Worm (Caenorhabditis elegans) whole organism, mixed stage, embryonic: ENCODE results near the gene F09B12.5.

Experiments used
- M03D4.4 ChIP-seq: sonication (generic microtip); optimal IDR thresholded peaks from 2 replicates; lab custom pipeline; 2017; ENCODE audit warnings: mild to moderate bottlenecking, missing genetic modification characterization, missing compliant biosample characterization
- bed-3 ChIP-seq: fragments of 200-800 bp; sonication (Bioruptor generic); optimal IDR thresholded peaks from 3 replicates; lab custom pipeline; 2018; ENCODE audit warnings: mild to moderate bottlenecking, missing genetic modification characterization, moderate library complexity, missing compliant biosample characterization
- blmp-1 ChIP-seq: fragments of 150-350 bp; optimal IDR thresholded peaks from 2 replicates; lab custom pipeline; 2014; ENCODE audit warnings: missing biosample characterization, missing genetic modification characterization
- ceh-39 ChIP-seq: fragments of 150-350 bp; optimal IDR thresholded peaks from 2 replicates; lab custom pipeline; 2014; ENCODE audit warnings: missing biosample characterization, missing genetic modification characterization
- ceh-43 ChIP-seq: fragments of 200-800 bp; sonication (Bioruptor generic); optimal IDR thresholded peaks from 2 replicates; lab custom pipeline; 2018; ENCODE audit warnings: mild to moderate bottlenecking, missing genetic modification characterization, moderate library complexity, missing compliant biosample characterization
- ceh-83 ChIP-seq: fragments of 200-800 bp; sonication (Bioruptor generic); optimal IDR thresholded peaks from 2 replicates; lab custom pipeline; 2018; ENCODE audit warnings: mild to moderate bottlenecking, missing genetic modification characterization, missing compliant biosample characterization
- ces-1 ChIP-seq: fragments of 150-350 bp; optimal IDR thresholded peaks from 2 replicates; lab custom pipeline; 2014; ENCODE audit warnings: missing biosample characterization, missing genetic modification reagents, missing genetic modification characterization
- cnd-1 ChIP-seq: fragments of 200-800 bp; sonication (Bioruptor generic); optimal IDR thresholded peaks from 2 replicates; lab custom pipeline; 2018; ENCODE audit warnings: mild to moderate bottlenecking, missing genetic modification characterization, missing compliant biosample characterization
- drap-1 ChIP-seq: fragments of 200-800 bp; sonication (Bioruptor generic); optimal IDR thresholded peaks from 3 replicates; lab custom pipeline; 2018; ENCODE audit warnings: mild to moderate bottlenecking, missing genetic modification characterization, missing compliant biosample characterization
- elt-1 ChIP-seq: sonication (generic microtip); optimal IDR thresholded peaks from 2 replicates; lab custom pipeline; 2017; ENCODE audit warnings: missing genetic modification characterization, mild to moderate bottlenecking, missing compliant biosample characterization, antibody characterized with exemption, moderate library complexity, borderline replicate concordance; ENCODE audit not compliant: insufficient read depth
- elt-3 ChIP-seq: fragments of 150-350 bp; optimal IDR thresholded peaks from 2 replicates; lab custom pipeline; 2014; ENCODE audit warnings: missing biosample characterization, missing genetic modification characterization
- flh-1 ChIP-seq: fragments of 200-800 bp; sonication (Bioruptor generic); optimal IDR thresholded peaks from 2 replicates; lab custom pipeline; 2018; ENCODE audit warnings: mild to moderate bottlenecking, missing genetic modification characterization, moderate library complexity, missing compliant biosample characterization
- ham-2 ChIP-seq: fragments of 200-800 bp; sonication (Bioruptor generic); optimal IDR thresholded peaks from 2 replicates; lab custom pipeline; 2018; ENCODE audit warnings: mild to moderate bottlenecking, missing genetic modification characterization, missing compliant biosample characterization
- hlh-1 ChIP-seq: fragments of 150-350 bp; optimal IDR thresholded peaks from 2 replicates; lab custom pipeline; 2014; ENCODE audit warnings: missing biosample characterization, missing genetic modification reagents, missing genetic modification characterization
- lin-13 ChIP-seq: fragments of 150-350 bp; optimal IDR thresholded peaks from 2 replicates; lab custom pipeline; 2014; ENCODE audit warnings: missing biosample characterization, missing genetic modification characterization
- lin-32 ChIP-seq: fragments of 200-800 bp; sonication (Bioruptor generic); optimal IDR thresholded peaks from 2 replicates; lab custom pipeline; 2018; ENCODE audit warnings: mild to moderate bottlenecking, missing genetic modification characterization, missing compliant biosample characterization
- lsy-2 ChIP-seq: fragments of 150-350 bp; optimal IDR thresholded peaks from 2 replicates; lab custom pipeline; 2014; ENCODE audit warnings: missing biosample characterization, missing genetic modification characterization
- mab-5 ChIP-seq: fragments of 150-350 bp; optimal IDR thresholded peaks from 2 replicates; lab custom pipeline; 2014; ENCODE audit warnings: missing biosample characterization, missing genetic modification characterization
- mep-1 ChIP-seq: fragments of 150-350 bp; optimal IDR thresholded peaks from 2 replicates; lab custom pipeline; 2017; ENCODE audit warnings: missing biosample characterization, missing genetic modification reagents, missing genetic modification characterization, inconsistent platforms
- mls-2 ChIP-seq: sonication (generic microtip); optimal IDR thresholded peaks from 2 replicates; lab custom pipeline; 2016; ENCODE audit warnings: mild to moderate bottlenecking, missing genetic modification characterization, moderate library complexity, missing compliant biosample characterization
- nhr-12 ChIP-seq: fragments of 150-350 bp; optimal IDR thresholded peaks from 2 replicates; lab custom pipeline; 2014; ENCODE audit warnings: missing biosample characterization, missing genetic modification characterization
- nhr-2 ChIP-seq: fragments of 150-350 bp; optimal IDR thresholded peaks from 2 replicates; lab custom pipeline; 2014; ENCODE audit warnings: missing biosample characterization, missing genetic modification characterization
- nhr-237 ChIP-seq: fragments of 150-350 bp; optimal IDR thresholded peaks from 2 replicates; lab custom pipeline; 2014; ENCODE audit warnings: missing biosample characterization, missing genetic modification characterization
- nhr-28 ChIP-seq: fragments of 150-350 bp; optimal IDR thresholded peaks from 2 replicates; lab custom pipeline; 2014; ENCODE audit warnings: missing biosample characterization, missing genetic modification characterization
- nhr-76 ChIP-seq: sonication (generic microtip); optimal IDR thresholded peaks from 2 replicates; lab custom pipeline; 2017; ENCODE audit warnings: missing biosample characterization, missing genetic modification characterization
- pha-4 ChIP-seq: fragments of 150-350 bp; optimal IDR thresholded peaks from 2 replicates; lab custom pipeline; 2018; ENCODE audit warnings: missing biosample characterization, missing genetic modification reagents, missing genetic modification characterization
- sem-2 ChIP-seq: fragments of 200-800 bp; sonication (Bioruptor generic); optimal IDR thresholded peaks from 2 replicates; lab custom pipeline; 2018; ENCODE audit warnings: mild to moderate bottlenecking, missing genetic modification characterization, missing compliant biosample characterization
- snpc-4 ChIP-seq: fragments of 150-350 bp; optimal IDR thresholded peaks from 2 replicates; lab custom pipeline; 2014; ENCODE audit warnings: missing biosample characterization, missing genetic modification characterization
- sptf-1 ChIP-seq: sonication (generic microtip); optimal IDR thresholded peaks from 2 replicates; lab custom pipeline; 2017; ENCODE audit warnings: mild to moderate bottlenecking, missing genetic modification characterization, moderate library complexity, missing compliant biosample characterization
- tbx-8 ChIP-seq: fragments of 200-800 bp; sonication (Bioruptor generic); optimal IDR thresholded peaks from 2 replicates; lab custom pipeline; 2018; ENCODE audit warnings: mild to moderate bottlenecking, missing genetic modification characterization, moderate library complexity, missing compliant biosample characterization
- unc-120 ChIP-seq: sonication (generic microtip); optimal IDR thresholded peaks from 2 replicates; lab custom pipeline; 2017; ENCODE audit warnings: missing genetic modification characterization, missing compliant biosample characterization; ENCODE audit not compliant: poor library complexity, severe bottlenecking
- unc-39 ChIP-seq: fragments of 150-350 bp; optimal IDR thresholded peaks from 2 replicates; lab custom pipeline; 2014; ENCODE audit warnings: missing biosample characterization, missing genetic modification characterization
- unc-62 ChIP-seq: fragments of 150-350 bp; optimal IDR thresholded peaks from 2 replicates; lab custom pipeline; 2014; ENCODE audit warnings: missing biosample characterization, missing genetic modification reagents, missing genetic modification characterization
- zip-8 ChIP-seq: fragments of 150-350 bp; optimal IDR thresholded peaks from 2 replicates; lab custom pipeline; 2014; ENCODE audit warnings: missing biosample characterization, missing genetic modification characterization
- ztf-11 ChIP-seq: fragments of 150-350 bp; optimal IDR thresholded peaks from 2 replicates; lab custom pipeline; 2014; ENCODE audit warnings: missing biosample characterization, missing genetic modification characterization

Gene F09B12.5

DNA sequence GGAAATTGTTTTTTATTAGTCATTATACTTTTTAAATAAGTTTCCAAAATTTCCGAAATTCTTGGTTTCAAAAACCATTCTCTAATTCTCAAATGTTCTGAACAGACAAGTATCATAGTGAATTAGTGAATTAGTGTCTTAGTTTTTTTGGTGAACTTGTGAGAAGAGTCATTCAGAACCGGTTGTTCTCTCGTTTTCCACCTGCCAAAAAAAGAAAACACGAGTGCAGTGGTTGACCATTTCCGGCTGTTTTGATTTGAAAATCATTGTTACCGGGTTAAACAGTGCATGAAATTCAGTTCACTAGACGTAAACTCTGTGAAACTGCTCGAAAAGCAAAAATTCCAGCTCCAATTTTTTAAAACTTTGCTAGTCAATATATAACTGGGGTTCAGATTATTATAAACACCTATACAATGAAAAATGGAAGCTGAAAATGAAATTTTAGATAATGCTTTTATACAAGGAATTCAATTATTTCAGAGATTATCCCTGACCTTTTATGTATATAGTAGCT, 44.7 kb upstream of the F09B12.5 start:
- TF ChIP-seq M03D4.4 (no peak), drap-1 (GFP tag; lab: Kevin White, UChicago) (no peak), elt-3 (tag; lab: Kevin White, UChicago) (no peak), unc-120 (tag; lab: Kevin White, UChicago) (no peak), unc-62 (GFP tag; lab: Kevin White, UChicago) (no peak), elt-1 (tag; lab: Kevin White, UChicago) (no peak), flh-1 (GFP tag; lab: Kevin White, UChicago) (no peak), blmp-1 (tag; lab: Kevin White, UChicago) (no peak), ztf-11 (no peak), snpc-4 (no peak), sem-2 (GFP tag; lab: Kevin White, UChicago) (no peak), mls-2 (tag; lab: Kevin White, UChicago) (no peak), sptf-1 (tag; lab: Kevin White, UChicago) (no peak)

DNA sequence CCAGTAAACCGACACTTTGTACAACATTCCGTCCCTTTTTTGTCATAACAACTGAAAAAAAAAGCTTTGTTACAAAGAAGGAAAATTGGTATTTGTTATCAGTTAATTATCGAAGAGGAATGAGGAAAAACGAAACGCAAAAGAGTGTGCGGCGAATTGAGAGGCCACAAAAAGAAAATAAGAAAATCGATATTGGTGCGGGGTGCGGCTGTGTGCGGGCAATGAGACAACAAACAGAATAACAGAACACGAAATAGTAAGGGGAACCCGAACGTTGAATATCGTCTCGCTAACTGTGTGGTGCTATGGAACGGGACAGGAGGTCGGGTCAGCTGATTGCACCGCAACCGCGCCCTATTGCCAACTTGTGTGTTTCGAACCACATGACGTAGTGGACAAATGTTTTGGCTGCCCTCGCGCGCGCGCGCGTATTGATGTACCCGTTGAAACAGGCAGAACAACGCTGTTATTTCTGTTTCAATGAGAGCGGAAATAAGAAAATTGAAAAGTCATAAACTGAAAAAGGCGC, 43.9 kb upstream of the F09B12.5 start, which contains the start of gene C18B12.4:
Gene C18B12.4 (minus strand): TSS at position 51 of the 529 bp plus-strand sequence.
- TF ChIP-seq sem-2 (GFP tag; lab: Kevin White, UChicago), result no peak
- TF ChIP-seq bed-3 (GFP tag; lab: Kevin White, UChicago), result no peak
- TF ChIP-seq unc-39, result peak; percentile 92
- no peak for TF ChIP-seq flh-1 (GFP tag; lab: Kevin White, UChicago)
- TF ChIP-seq nhr-12, result no peak
- no peak for TF ChIP-seq mab-5 (tag; lab: Kevin White, UChicago)
- TF ChIP-seq ztf-11, result no peak
- peak; percentile 19 for TF ChIP-seq M03D4.4
- peak; percentile 55 for TF ChIP-seq nhr-2 (tag; lab: Kevin White, UChicago)
- TF ChIP-seq sptf-1 (tag; lab: Kevin White, UChicago), result peak; percentile 77
- peak; percentile 72 for TF ChIP-seq cnd-1 (tag; lab: Kevin White, UChicago)
- TF ChIP-seq ces-1 (GFP tag; lab: Kevin White, UChicago), result no peak
- peak; percentile 89 for TF ChIP-seq lin-13
- peak; percentile 78 for TF ChIP-seq mep-1
- TF ChIP-seq elt-3 (tag; lab: Kevin White, UChicago), result peak; percentile 20
- TF ChIP-seq ceh-83 (GFP tag; lab: Kevin White, UChicago), result no peak
- TF ChIP-seq mls-2 (tag; lab: Kevin White, UChicago), result peak; percentile 67
- no peak for TF ChIP-seq nhr-28
- TF ChIP-seq drap-1 (GFP tag; lab: Kevin White, UChicago), result peak; percentile 74
- TF ChIP-seq ceh-43 (GFP tag; lab: Kevin White, UChicago), result no peak
- peak; percentile 65 for TF ChIP-seq ceh-39
- TF ChIP-seq zip-8 (tag; lab: Kevin White, UChicago), result no peak
- TF ChIP-seq hlh-1, result peak; percentile 99
- peak; percentile 59 for TF ChIP-seq lsy-2 (tag; lab: Kevin White, UChicago)
- peak; percentile 22 for TF ChIP-seq tbx-8 (GFP tag; lab: Kevin White, UChicago)
- TF ChIP-seq nhr-237 (tag; lab: Kevin White, UChicago), result peak; percentile 77
- TF ChIP-seq unc-62 (GFP tag; lab: Kevin White, UChicago), result peak; percentile 78
- no peak for TF ChIP-seq blmp-1 (tag; lab: Kevin White, UChicago)
- peak; percentile 28 for TF ChIP-seq elt-1 (tag; lab: Kevin White, UChicago)
- TF ChIP-seq lin-32 (GFP tag; lab: Kevin White, UChicago), result no peak
- peak; percentile 12 for TF ChIP-seq unc-120 (tag; lab: Kevin White, UChicago)
- no peak for TF ChIP-seq snpc-4
- TF ChIP-seq nhr-76 (tag; lab: Kevin White, UChicago), result no peak
- peak; percentile 90 for TF ChIP-seq ham-2 (GFP tag; lab: Kevin White, UChicago)
- TF ChIP-seq pha-4 (tag; lab: Kevin White, UChicago), result peak; percentile 92
- TF ChIP-seq, all 35 proteins: peak for 20

DNA sequence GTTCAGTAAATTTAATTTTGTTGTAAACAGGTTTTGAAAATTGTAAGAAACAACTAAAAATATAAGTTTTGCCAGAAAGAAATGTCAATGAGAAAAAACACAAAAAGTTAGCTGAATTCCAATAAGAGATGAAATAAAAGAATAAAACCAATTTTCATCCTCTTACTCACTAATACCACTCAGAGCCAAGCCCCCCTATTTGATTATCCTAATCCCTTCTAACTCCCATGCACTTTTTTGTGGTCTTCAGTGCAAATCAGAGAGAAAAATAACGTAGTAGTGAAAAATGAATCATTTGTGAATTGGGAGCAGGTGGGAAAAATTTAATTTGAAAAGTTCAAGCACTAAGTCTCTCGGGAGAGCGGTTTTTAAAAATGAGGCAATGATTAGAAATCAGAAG, 43.2 kb upstream of the F09B12.5 start:
- peak; percentile 98 for TF ChIP-seq ces-1 (GFP tag; lab: Kevin White, UChicago)
- TF ChIP-seq cnd-1 (tag; lab: Kevin White, UChicago), result no peak
